Worm (Caenorhabditis elegans) whole organism, late embryonic: Measurements from ENCODE around the gene mrpl-40.

ENCODE experiments used
- C08G9.2 ChIP-seq: sonication (generic microtip); optimal IDR thresholded peaks from 2 replicates; lab custom pipeline; 2016; ENCODE audit warnings: mild to moderate bottlenecking, missing genetic modification characterization, moderate library complexity, missing compliant biosample characterization
- C38D4.7 ChIP-seq: fragments of 200-800 bp; sonication (Bioruptor generic); optimal IDR thresholded peaks from 2 replicates; lab custom pipeline; 2018; ENCODE audit warnings: mild to moderate bottlenecking, missing genetic modification characterization, moderate library complexity, missing compliant biosample characterization
- F13H6.1 ChIP-seq: sonication (generic microtip); optimal IDR thresholded peaks from 2 replicates; lab custom pipeline; 2016; ENCODE audit warnings: missing genetic modification characterization, missing compliant biosample characterization
- K02D7.2 ChIP-seq: sonication (generic microtip); optimal IDR thresholded peaks from 2 replicates; lab custom pipeline; 2017; ENCODE audit warnings: mild to moderate bottlenecking, missing genetic modification characterization, missing compliant biosample characterization
- K09A11.1 ChIP-seq: sonication (generic microtip); optimal IDR thresholded peaks from 2 replicates; lab custom pipeline; 2017; ENCODE audit warnings: antibody characterized with exemption, mild to moderate bottlenecking, missing genetic modification characterization, missing compliant biosample characterization; ENCODE audit not compliant: insufficient read depth
- Y22D7AL.16 ChIP-seq: sonication (generic microtip); optimal IDR thresholded peaks from 2 replicates; lab custom pipeline; 2016; ENCODE audit warnings: missing genetic modification characterization, missing compliant biosample characterization
- ahr-1 ChIP-seq: sonication (generic microtip); optimal IDR thresholded peaks from 2 replicates; lab custom pipeline; 2016; ENCODE audit warnings: missing genetic modification characterization, missing compliant biosample characterization
- ama-1 ChIP-seq: fragments of 150-350 bp; optimal IDR thresholded peaks from 2 replicates; lab custom pipeline; 2014
- ceh-14 ChIP-seq: sonication (generic microtip); optimal IDR thresholded peaks from 2 replicates; lab custom pipeline; 2016; ENCODE audit warnings: missing genotype, missing genetic modification characterization, missing compliant biosample characterization
- ceh-18 ChIP-seq: sonication (generic microtip); optimal IDR thresholded peaks from 2 replicates; lab custom pipeline; 2016; ENCODE audit warnings: missing genetic modification characterization, missing compliant biosample characterization
- ceh-19 ChIP-seq: fragments of 200-800 bp; sonication (Bioruptor generic); optimal IDR thresholded peaks from 2 replicates; lab custom pipeline; 2018; ENCODE audit warnings: mild to moderate bottlenecking, missing genetic modification characterization, missing compliant biosample characterization
- ceh-22 ChIP-seq: sonication (generic microtip); optimal IDR thresholded peaks from 2 replicates; lab custom pipeline; 2017; ENCODE audit warnings: missing biosample characterization, missing genetic modification characterization
- ceh-24 ChIP-seq: sonication (generic microtip); optimal IDR thresholded peaks from 2 replicates; lab custom pipeline; 2016; ENCODE audit warnings: mild to moderate bottlenecking, missing genetic modification characterization, missing compliant biosample characterization
- ceh-30 ChIP-seq: fragments of 150-350 bp; optimal IDR thresholded peaks from 2 replicates; lab custom pipeline; 2014; ENCODE audit warnings: missing biosample characterization, missing genetic modification characterization
- ceh-31 ChIP-seq: sonication (generic microtip); optimal IDR thresholded peaks from 2 replicates; lab custom pipeline; 2016; ENCODE audit warnings: missing genetic modification characterization, missing compliant biosample characterization
- ceh-34 ChIP-seq: sonication (generic microtip); optimal IDR thresholded peaks from 2 replicates; lab custom pipeline; 2016; ENCODE audit warnings: mild to moderate bottlenecking, missing genetic modification characterization, missing compliant biosample characterization
- ceh-6 ChIP-seq: fragments of 200-800 bp; sonication (Bioruptor generic); optimal IDR thresholded peaks from 2 replicates; lab custom pipeline; 2018; ENCODE audit warnings: mild to moderate bottlenecking, missing genetic modification characterization, missing compliant biosample characterization
- ceh-9 ChIP-seq: sonication (generic microtip); optimal IDR thresholded peaks from 2 replicates; lab custom pipeline; 2016; ENCODE audit warnings: mild to moderate bottlenecking, missing genetic modification characterization, inconsistent platforms, missing compliant biosample characterization
- che-1 ChIP-seq: sonication (generic microtip); optimal IDR thresholded peaks from 2 replicates; lab custom pipeline; 2016; ENCODE audit warnings: mild to moderate bottlenecking, missing genetic modification characterization, missing compliant biosample characterization
- dmd-4 ChIP-seq: sonication (generic microtip); optimal IDR thresholded peaks from 2 replicates; lab custom pipeline; 2016; ENCODE audit warnings: borderline replicate concordance, missing genetic modification characterization, missing compliant biosample characterization
- dve-1 ChIP-seq: sonication (generic microtip); optimal IDR thresholded peaks from 2 replicates; lab custom pipeline; 2017; ENCODE audit warnings: antibody characterized with exemption, mild to moderate bottlenecking, missing genetic modification characterization, missing compliant biosample characterization
- ets-4 ChIP-seq: sonication (generic microtip); optimal IDR thresholded peaks from 2 replicates; lab custom pipeline; 2016; ENCODE audit warnings: missing genetic modification characterization, missing compliant biosample characterization
- fax-1 ChIP-seq: sonication (generic microtip); optimal IDR thresholded peaks from 2 replicates; lab custom pipeline; 2016; ENCODE audit warnings: missing genotype, missing genetic modification characterization, missing compliant biosample characterization
- fkh-10 ChIP-seq: fragments of 150-350 bp; optimal IDR thresholded peaks from 2 replicates; lab custom pipeline; 2014; ENCODE audit warnings: missing biosample characterization, missing genetic modification reagents, missing genetic modification characterization
- hlh-13 ChIP-seq: fragments of 200-800 bp; sonication (Bioruptor generic); optimal IDR thresholded peaks from 2 replicates; lab custom pipeline; 2018; ENCODE audit warnings: mild to moderate bottlenecking, missing genetic modification characterization, missing compliant biosample characterization
- hlh-30 ChIP-seq: sonication (generic microtip); optimal IDR thresholded peaks from 2 replicates; lab custom pipeline; 2017; ENCODE audit warnings: antibody characterized with exemption, missing genetic modification characterization, missing compliant biosample characterization; ENCODE audit not compliant: insufficient read depth
- hlh-6 ChIP-seq: sonication (generic microtip); optimal IDR thresholded peaks from 2 replicates; lab custom pipeline; 2016; ENCODE audit warnings: missing genotype, missing genetic modification characterization, missing compliant biosample characterization
- hlh-8 ChIP-seq: sonication (generic microtip); optimal IDR thresholded peaks from 2 replicates; lab custom pipeline; 2016; ENCODE audit warnings: missing genotype, missing genetic modification characterization, missing compliant biosample characterization
- lim-6 ChIP-seq: sonication (generic microtip); optimal IDR thresholded peaks from 2 replicates; lab custom pipeline; 2016; ENCODE audit warnings: missing genetic modification characterization, missing compliant biosample characterization
- lin-11 ChIP-seq: fragments of 200-800 bp; sonication (Bioruptor generic); optimal IDR thresholded peaks from 2 replicates; lab custom pipeline; 2018; ENCODE audit warnings: mild to moderate bottlenecking, missing genetic modification characterization, missing compliant biosample characterization
- madf-2 ChIP-seq: sonication (generic microtip); optimal IDR thresholded peaks from 2 replicates; lab custom pipeline; 2017; ENCODE audit warnings: missing genetic modification characterization, missing compliant biosample characterization
- nfya-1 ChIP-seq: sonication (generic microtip); optimal IDR thresholded peaks from 2 replicates; lab custom pipeline; 2017; ENCODE audit warnings: missing genetic modification characterization, mild to moderate bottlenecking, missing compliant biosample characterization, antibody characterized with exemption, moderate library complexity
- nhr-11 ChIP-seq: fragments of 150-350 bp; optimal IDR thresholded peaks from 2 replicates; lab custom pipeline; 2014; ENCODE audit warnings: missing biosample characterization, missing genetic modification characterization
- npax-4 ChIP-seq: sonication (generic microtip); optimal IDR thresholded peaks from 2 replicates; lab custom pipeline; 2016; ENCODE audit warnings: missing genetic modification characterization, missing compliant biosample characterization
- odd-2 ChIP-seq: sonication (generic microtip); optimal IDR thresholded peaks from 2 replicates; lab custom pipeline; 2017; ENCODE audit warnings: antibody characterized with exemption, mild to moderate bottlenecking, missing genetic modification characterization, missing compliant biosample characterization
- pag-3 ChIP-seq: sonication (generic microtip); optimal IDR thresholded peaks from 2 replicates; lab custom pipeline; 2016; ENCODE audit warnings: missing compliant biosample characterization, missing genetic modification characterization, borderline replicate concordance
- pat-9 ChIP-seq: fragments of 200-800 bp; sonication (Bioruptor generic); optimal IDR thresholded peaks from 2 replicates; lab custom pipeline; 2018; ENCODE audit warnings: mild to moderate bottlenecking, missing genetic modification characterization, moderate library complexity, missing compliant biosample characterization
- pax-1 ChIP-seq: fragments of 150-350 bp; optimal IDR thresholded peaks from 2 replicates; lab custom pipeline; 2014; ENCODE audit warnings: missing biosample characterization, missing genetic modification characterization
- pha-2 ChIP-seq: sonication (generic microtip); optimal IDR thresholded peaks from 2 replicates; lab custom pipeline; 2017; ENCODE audit warnings: mild to moderate bottlenecking, missing genetic modification characterization, missing compliant biosample characterization
- pha-4 ChIP-seq: fragments of 150-350 bp; optimal IDR thresholded peaks from 2 replicates; lab custom pipeline; 2018; ENCODE audit warnings: missing biosample characterization, missing genetic modification reagents, missing genetic modification characterization
- pqm-1 ChIP-seq: sonication (generic microtip); optimal IDR thresholded peaks from 2 replicates; lab custom pipeline; 2016; ENCODE audit warnings: missing genetic modification characterization, missing compliant biosample characterization
- ref-2 ChIP-seq: sonication (generic microtip); optimal IDR thresholded peaks from 2 replicates; lab custom pipeline; 2016; ENCODE audit warnings: missing genetic modification characterization, missing compliant biosample characterization
- sdc-2 ChIP-seq: sonication (generic microtip); optimal IDR thresholded peaks from 2 replicates; lab custom pipeline; 2016; ENCODE audit warnings: missing genotype, missing genetic modification characterization, missing compliant biosample characterization
- sox-2 ChIP-seq: fragments of 200-800 bp; sonication (Bioruptor generic); IDR thresholded peaks from 2 replicates; pipeline ENCODE4 v1.3.6; 2022; ENCODE audit warnings: missing genetic modification reagents, missing genetic modification characterization, missing compliant biosample characterization
- tbx-7 ChIP-seq: sonication (generic microtip); optimal IDR thresholded peaks from 2 replicates; lab custom pipeline; 2016; ENCODE audit warnings: missing genotype, missing genetic modification characterization, missing compliant biosample characterization
- ttx-3 ChIP-seq: sonication (generic microtip); optimal IDR thresholded peaks from 2 replicates; lab custom pipeline; 2016; ENCODE audit warnings: missing genetic modification reagents, missing genetic modification characterization, missing compliant biosample characterization
- unc-3 ChIP-seq, 2 experiments: fragments of 200-800 bp in 1 of 2; sonication (Bioruptor generic) in 1 of 2; sonication (generic microtip) in 1 of 2; conservative IDR thresholded peaks in 1 of 2; optimal IDR thresholded peaks in 1 of 2; 2 replicates each; pipeline versions ENCODE4 v1.3.6 to Lab custom; 2016 to 2022; ENCODE audit warnings: missing compliant biosample characterization in 2 of 2, missing genetic modification characterization in 2 of 2, missing genetic modification reagents in 1 of 2
- unc-42 ChIP-seq: sonication (generic microtip); optimal IDR thresholded peaks from 2 replicates; lab custom pipeline; 2016; ENCODE audit warnings: missing genotype, missing genetic modification characterization, missing compliant biosample characterization
- unc-55 ChIP-seq: sonication (generic microtip); optimal IDR thresholded peaks from 2 replicates; lab custom pipeline; 2017; ENCODE audit warnings: missing biosample characterization, missing genetic modification reagents, missing genetic modification characterization
- unc-86 ChIP-seq: sonication (generic microtip); optimal IDR thresholded peaks from 2 replicates; lab custom pipeline; 2016; ENCODE audit warnings: missing genetic modification characterization, missing compliant biosample characterization
- ztf-16 ChIP-seq: sonication (generic microtip); optimal IDR thresholded peaks from 2 replicates; lab custom pipeline; 2017; ENCODE audit warnings: missing genetic modification characterization, missing compliant biosample characterization

mrpl-40 gene

DNA sequence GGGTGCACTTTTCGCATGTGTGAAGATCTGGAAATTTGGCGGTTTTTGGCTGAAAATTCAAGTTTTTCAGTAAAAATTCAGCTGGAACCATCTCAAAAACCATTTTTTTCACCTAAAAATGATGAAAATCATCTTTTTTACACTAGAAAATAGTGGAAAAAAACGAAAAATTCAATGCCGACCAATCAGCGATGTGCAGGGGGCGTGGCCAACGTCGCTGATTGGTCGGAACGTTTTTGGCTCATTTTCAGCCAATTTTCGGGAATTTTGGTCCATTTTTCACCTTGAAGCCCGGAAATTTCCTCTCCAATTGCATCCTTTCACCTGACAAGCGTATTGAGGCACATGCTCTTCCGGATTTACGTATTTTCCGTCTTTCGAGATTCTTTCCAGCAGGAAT is 3.0 kb upstream of the mrpl-40 start:
- no peak for TF ChIP-seq ceh-6 (GFP tag; lab: Kevin White, UChicago)
- TF ChIP-seq nfya-1: peak; percentile 97

DNA sequence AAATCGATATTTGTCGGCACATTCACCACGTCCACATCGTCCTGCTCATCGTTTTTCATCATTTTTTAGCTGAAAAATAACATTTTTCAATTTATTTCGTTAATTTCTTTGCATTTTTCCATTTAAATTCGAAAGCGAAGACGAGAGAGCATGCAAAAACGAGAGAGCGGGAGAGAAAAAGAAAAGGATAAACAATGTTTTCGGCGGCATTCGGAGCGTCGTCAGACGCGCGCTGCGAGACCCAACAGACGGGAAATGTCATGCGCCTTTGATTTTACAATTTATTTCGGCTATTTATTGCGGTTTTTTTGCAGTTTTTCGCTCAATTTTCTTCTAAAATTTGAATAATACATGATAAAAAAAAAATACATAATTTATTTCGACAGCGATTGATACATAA is 1.0 kb upstream of the mrpl-40 start, which contains the start of gene attf-3:
Gene attf-3 (minus strand): TSS at position 69 of the 400 bp plus-strand sequence.
- TF ChIP-seq fax-1 (tag; lab: Kevin White, UChicago) (no peak), ceh-30 (no peak), unc-42 (tag; lab: Kevin White, UChicago) (peak; percentile 59), pag-3 (tag; lab: Kevin White, UChicago) (no peak), ttx-3 (tag; lab: Kevin White, UChicago) (no peak), ceh-18 (tag; lab: Kevin White, UChicago) (no peak), npax-4 (tag; lab: Kevin White, UChicago) (no peak), ceh-19 (no peak), ceh-22 (tag; lab: Kevin White, UChicago) (no peak), unc-55 (GFP tag; lab: Kevin White, UChicago) (peak; percentile 45), ahr-1 (tag; lab: Kevin White, UChicago) (no peak), sdc-2 (tag; lab: Kevin White, UChicago) (no peak), sox-2 (GFP tag; lab: Robert Waterston, UW) (no peak), dve-1 (tag; lab: Kevin White, UChicago) (peak; percentile 38), ama-1 (lab: Kevin White, UChicago) (no peak), hlh-6 (no peak), pha-2 (tag; lab: Kevin White, UChicago) (no peak), F13H6.1 (no peak), K02D7.2 (tag; lab: Kevin White, UChicago) (no peak), ztf-16 (no peak), tbx-7 (no peak), unc-86 (tag; lab: Kevin White, UChicago) (no peak), Y22D7AL.16 (tag; lab: Kevin White, UChicago) (no peak), pha-4 (no peak), lin-11 (tag; lab: Kevin White, UChicago) (no peak), K09A11.1 (no peak), ceh-14 (tag; lab: Kevin White, UChicago) (no peak), ceh-24 (tag; lab: Kevin White, UChicago) (no peak), che-1 (tag; lab: Kevin White, UChicago) (no peak), ref-2 (tag; lab: Kevin White, UChicago) (no peak), ceh-31 (tag; lab: Kevin White, UChicago) (peak; percentile 4), pqm-1 (tag; lab: Kevin White, UChicago) (no peak), nfya-1 (peak; percentile 47), hlh-13 (GFP tag; lab: Kevin White, UChicago) (no peak), ceh-6 (GFP tag; lab: Kevin White, UChicago) (no peak), C38D4.7 (GFP tag; lab: Kevin White, UChicago) (no peak), madf-2 (tag; lab: Kevin White, UChicago) (no peak), ceh-9 (tag; lab: Kevin White, UChicago) (no peak), ets-4 (tag; lab: Kevin White, UChicago) (no peak), pat-9 (tag; lab: Kevin White, UChicago) (no peak), dmd-4 (tag; lab: Kevin White, UChicago) (no peak), unc-3 (GFP tag; conservative IDR thresholded peaks at IDR 0.05; lab: Robert Waterston, UW) (no peak), unc-3 (tag; optimal IDR thresholded peaks at IDR 0.05; lab: Kevin White, UChicago) (no peak), hlh-30 (tag; lab: Kevin White, UChicago) (peak; percentile 73), pax-1 (peak; percentile 43), fkh-10 (GFP tag; lab: Kevin White, UChicago) (no peak), odd-2 (tag; lab: Kevin White, UChicago) (no peak), ceh-34 (tag; lab: Kevin White, UChicago) (no peak), nhr-11 (tag; lab: Kevin White, UChicago) (no peak), C08G9.2 (no peak), lim-6 (no peak), hlh-8 (tag; lab: Kevin White, UChicago) (no peak)
